Fruit fly (Drosophila melanogaster): ENCODE measurements around the gene CG9109.

CG9109 gene

dm6 chr2L:6081134-6081832, 47.1 kb upstream of the CG9109 start (continued):
- no peak for TF ChIP-seq gcm2 (GFP tag; optimal IDR thresholded peaks at IDR 0.05)
- no peak for TF ChIP-seq CG2202 (tag; optimal IDR thresholded peaks at IDR 0.05)
- no peak for TF ChIP-seq CG15269 (tag; optimal IDR thresholded peaks at IDR 0.05)
- TF ChIP-seq ewg (GFP tag; optimal IDR thresholded peaks at IDR 0.05): peak; percentile 72
- peak; percentile 6 for TF ChIP-seq CG12155 (GFP tag; optimal IDR thresholded peaks at IDR 0.05)
- no peak for TF ChIP-seq gfzf (GFP tag; optimal IDR thresholded peaks at IDR 0.05)
- TF ChIP-seq CG10565 (GFP tag; optimal IDR thresholded peaks at IDR 0.05): no peak
- no peak for TF ChIP-seq CG14441 (GFP tag; IDR thresholded peaks at IDR 0.05)
- no peak for TF ChIP-seq slbo (GFP tag; IDR thresholded peaks at IDR 0.05)
- TF ChIP-seq CG12744 (GFP tag; optimal IDR thresholded peaks at IDR 0.05): no peak
- TF ChIP-seq oc (tag; optimal IDR thresholded peaks at IDR 0.05): no peak
- TF ChIP-seq CG2678 (tag; optimal IDR thresholded peaks at IDR 0.05): no peak
- no peak for TF ChIP-seq run (tag; optimal IDR thresholded peaks at IDR 0.05)
- TF ChIP-seq h (optimal IDR thresholded peaks at IDR 0.05): no peak
- TF ChIP-seq Hey (tag; optimal IDR thresholded peaks at IDR 0.05): peak; percentile 8
- no peak for TF ChIP-seq Abd-B (GFP tag; optimal IDR thresholded peaks at IDR 0.05)
- TF ChIP-seq so (GFP tag; IDR thresholded peaks at IDR 0.05): no peak
- no peak for TF ChIP-seq CG7745 (tag; optimal IDR thresholded peaks at IDR 0.05)
- no peak for TF ChIP-seq NC2α (GFP tag; optimal IDR thresholded peaks at IDR 0.05)
- no peak for TF ChIP-seq tup (GFP tag; optimal IDR thresholded peaks at IDR 0.05)
- no peak for TF ChIP-seq ase (GFP tag; IDR thresholded peaks at IDR 0.05)

dm6 chr2L:6080329-6080728, 46.1 kb upstream of the CG9109 start:
- TF ChIP-seq maf-S (GFP tag; optimal IDR thresholded peaks at IDR 0.05) (no peak), CG10366 (GFP tag; IDR thresholded peaks at IDR 0.05) (no peak), slp2 (GFP tag; optimal IDR thresholded peaks at IDR 0.05) (no peak), CG11560 (tag; IDR thresholded peaks at IDR 0.05) (no peak), Nf-YB (GFP tag; optimal IDR thresholded peaks at IDR 0.05) (no peak), CG9797 (GFP tag; optimal IDR thresholded peaks at IDR 0.05) (no peak), crol (GFP tag; IDR thresholded peaks at IDR 0.05) (0 out of 2 replicates have a peak, but pooled peaks have one; percentile 9), eyg (GFP tag; optimal IDR thresholded peaks at IDR 0.05) (no peak), cwo (GFP tag; optimal IDR thresholded peaks at IDR 0.05) (peak; percentile 18), CG12942 (GFP tag; optimal IDR thresholded peaks at IDR 0.05) (no peak), CG31224 (GFP tag; IDR thresholded peaks at IDR 0.05) (no peak), Optix (GFP tag; IDR thresholded peaks at IDR 0.05) (no peak), Hmr (GFP tag; optimal IDR thresholded peaks at IDR 0.05) (no peak), her (GFP tag; optimal IDR thresholded peaks at IDR 0.05) (no peak), Xrp1 (GFP tag; IDR thresholded peaks at IDR 0.05) (no peak), CrebB (tag; optimal IDR thresholded peaks at IDR 0.05) (no peak), Hey (tag; optimal IDR thresholded peaks at IDR 0.05) (no peak), CG5953 (GFP tag; IDR thresholded peaks at IDR 0.05) (no peak), caup (GFP tag; optimal IDR thresholded peaks at IDR 0.05; ENCODE audit: severe bottlenecking) (peak; percentile 41), CG6765 (GFP tag; optimal IDR thresholded peaks at IDR 0.05) (no peak), Fer1 (GFP tag; optimal IDR thresholded peaks at IDR 0.05) (no peak), CG7839 (tag; optimal IDR thresholded peaks at IDR 0.05) (no peak), CG2889 (GFP tag; IDR thresholded peaks at IDR 0.05) (no peak), pita (GFP tag; optimal IDR thresholded peaks at IDR 0.05) (no peak), Hand (GFP tag; optimal IDR thresholded peaks at IDR 0.05) (no peak), CG17361 (GFP tag; IDR thresholded peaks at IDR 0.05) (no peak), pan (optimal IDR thresholded peaks at IDR 0.05) (no peak), pan (GFP tag; optimal IDR thresholded peaks at IDR 0.05 in 1 of 2, IDR thresholded peaks at IDR 0.05 in 1 of 2) (no peak), CG2678 (tag; optimal IDR thresholded peaks at IDR 0.05) (peak; percentile 5), sd (tag; optimal IDR thresholded peaks at IDR 0.05) (peak; percentile 37), Med (GFP tag) (peak; percentile 79), Dad (GFP tag; optimal IDR thresholded peaks at IDR 0.05) (no peak)
